Fruit fly (Drosophila melanogaster) whole organism, embryonic: Measurements from ENCODE around the gene osp.
A peak's percentile ranks its signal among the peaks of the same experiment; 100 is the strongest.

Experiments used
- Awh ChIP-seq: fragments of 200-800 bp; sonication (Bioruptor generic); IDR thresholded peaks from 2 replicates; pipeline ENCODE4, ENCODE4 v1.3.6; 2022; ENCODE audit warnings: missing biosample characterization, missing genetic modification characterization
- Blimp-1 ChIP-seq: fragments of 200-800 bp; sonication (Bioruptor generic); optimal IDR thresholded peaks from 3 replicates; lab custom pipeline; 2018; ENCODE audit warnings: missing biosample characterization, missing genetic modification characterization, mild to moderate bottlenecking, moderate library complexity, missing genetic modification reagents
- CG1024 ChIP-seq: fragments of 200-800 bp; sonication (Bioruptor generic); IDR thresholded peaks from 2 replicates; pipeline ENCODE4 v1.3.6; 2022; ENCODE audit warnings: missing biosample characterization, missing genetic modification characterization
- CG10565 ChIP-seq: fragments of 200-800 bp; sonication (Bioruptor generic); optimal IDR thresholded peaks from 3 replicates; lab custom pipeline; 2016; ENCODE audit warnings: missing biosample characterization, mild to moderate bottlenecking, missing genetic modification characterization
- CG11696 ChIP-seq: fragments of 200-800 bp; sonication (Bioruptor generic); IDR thresholded peaks from 2 replicates; pipeline ENCODE4 v1.3.6; 2022; ENCODE audit warnings: missing biosample characterization, missing genetic modification characterization
- CG13775 ChIP-seq: fragments of 200-800 bp; sonication (Bioruptor generic); optimal IDR thresholded peaks from 3 replicates; lab custom pipeline; 2017; ENCODE audit warnings: missing biosample characterization, mild to moderate bottlenecking, missing genetic modification characterization
- CG16863 ChIP-seq: fragments of 200-800 bp; sonication (Bioruptor generic); optimal IDR thresholded peaks from 3 replicates; lab custom pipeline; 2016; ENCODE audit warnings: missing biosample characterization, missing genetic modification characterization
- CG1832 ChIP-seq: fragments of 200-800 bp; sonication (Bioruptor generic); optimal IDR thresholded peaks from 2 replicates; lab custom pipeline; 2017; ENCODE audit warnings: missing biosample characterization, mild to moderate bottlenecking, missing genetic modification characterization, inconsistent platforms
- CG3065 ChIP-seq: fragments of 200-800 bp; sonication (Bioruptor generic); optimal IDR thresholded peaks from 2 replicates; lab custom pipeline; 2016; ENCODE audit warnings: missing biosample characterization, missing genetic modification characterization
- CG3407 ChIP-seq: fragments of 200-800 bp; sonication (Bioruptor generic); optimal IDR thresholded peaks from 2 replicates; lab custom pipeline; 2018; ENCODE audit warnings: missing biosample characterization, mild to moderate bottlenecking, missing genetic modification characterization
- CG34376 ChIP-seq: fragments of 200-800 bp; sonication (Bioruptor generic); optimal IDR thresholded peaks from 2 replicates; lab custom pipeline; 2018; ENCODE audit warnings: missing biosample characterization, mild to moderate bottlenecking, missing genetic modification characterization
- CG43689 ChIP-seq: fragments of 200-800 bp; sonication (Bioruptor generic); IDR thresholded peaks from 2 replicates; pipeline ENCODE4 v1.3.6; 2022; ENCODE audit warnings: missing biosample characterization, missing genetic modification characterization
- CG6654 ChIP-seq: fragments of 200-800 bp; sonication (Bioruptor generic); optimal IDR thresholded peaks from 2 replicates; lab custom pipeline; 2017; ENCODE audit warnings: missing biosample characterization, mild to moderate bottlenecking, missing genetic modification characterization
- CG7271 ChIP-seq: fragments of 200-800 bp; sonication (Bioruptor generic); optimal IDR thresholded peaks from 2 replicates; lab custom pipeline; 2018; ENCODE audit warnings: missing biosample characterization, mild to moderate bottlenecking, missing genetic modification characterization, moderate library complexity
- CG7745 ChIP-seq: fragments of 200-800 bp; sonication (Bioruptor generic); optimal IDR thresholded peaks from 2 replicates; lab custom pipeline; 2018; ENCODE audit warnings: missing biosample characterization, mild to moderate bottlenecking, missing genetic modification characterization, moderate library complexity
- CG9797 ChIP-seq: fragments of 200-800 bp; sonication (Bioruptor generic); optimal IDR thresholded peaks from 3 replicates; lab custom pipeline; 2018; ENCODE audit warnings: missing biosample characterization, mild to moderate bottlenecking, missing genetic modification characterization
- Chrac-16 ChIP-seq: fragments of 200-800 bp; sonication (Bioruptor generic); optimal IDR thresholded peaks from 3 replicates; lab custom pipeline; 2016; ENCODE audit warnings: missing biosample characterization, missing genetic modification characterization
- Ets65A ChIP-seq: fragments of 200-800 bp; sonication (Bioruptor generic); peaks from one replicate; lab custom pipeline; 2016; ENCODE audit warnings: missing biosample characterization, missing genetic modification characterization
- Gug ChIP-seq: fragments of 200-800 bp; sonication (Bioruptor generic); IDR thresholded peaks from 4 replicates; pipeline ENCODE4 v1.3.6; 2022; ENCODE audit warnings: missing biosample characterization, missing genetic modification characterization
- Med ChIP-seq: fragments of 200-800 bp; sonication (Bioruptor generic); peaks from one replicate; lab custom pipeline; 2016; ENCODE audit warnings: missing biosample characterization, missing genetic modification characterization, mild to moderate bottlenecking, inconsistent platforms, moderate library complexity
- NC2β ChIP-seq: fragments of 200-800 bp; sonication (Bioruptor generic); optimal IDR thresholded peaks from 2 replicates; lab custom pipeline; 2016; ENCODE audit warnings: missing biosample characterization, missing genetic modification characterization
- Nf-YC ChIP-seq: fragments of 200-800 bp; optimal IDR thresholded peaks from 3 replicates; lab custom pipeline; 2019; ENCODE audit warnings: missing biosample characterization, mild to moderate bottlenecking, missing genetic modification characterization, moderate library complexity
- Rx ChIP-seq: fragments of 200-800 bp; sonication (Bioruptor generic); IDR thresholded peaks from 2 replicates; pipeline ENCODE4 v1.3.6; 2022; ENCODE audit warnings: missing biosample characterization, missing genetic modification characterization
- Vsx1 ChIP-seq: fragments of 200-800 bp; sonication (Bioruptor generic); optimal IDR thresholded peaks from 2 replicates; lab custom pipeline; 2017; ENCODE audit warnings: missing biosample characterization, mild to moderate bottlenecking, missing genetic modification characterization, missing genetic modification reagents
- abd-A ChIP-seq: fragments of 200-800 bp; sonication (Bioruptor generic); optimal IDR thresholded peaks from 3 replicates; lab custom pipeline; 2019; ENCODE audit warnings: missing biosample characterization, mild to moderate bottlenecking, missing genetic modification characterization, moderate library complexity
- ap ChIP-seq: fragments of 200-800 bp; sonication (Bioruptor generic); IDR thresholded peaks from 2 replicates; pipeline ENCODE4 v1.3.6; 2022; ENCODE audit warnings: missing biosample characterization, missing genetic modification characterization
- ara ChIP-seq: fragments of 200-800 bp; sonication (Bioruptor generic); IDR thresholded peaks from 2 replicates; pipeline ENCODE4 v1.3.6; 2022; ENCODE audit warnings: missing biosample characterization, missing genetic modification characterization
- ase ChIP-seq: fragments of 200-800 bp; sonication (Bioruptor generic); IDR thresholded peaks from 3 replicates; pipeline ENCODE4 v1.3.6; 2022; ENCODE audit warnings: missing biosample characterization, missing genetic modification characterization
- chm ChIP-seq: fragments of 200-800 bp; sonication (Bioruptor generic); IDR thresholded peaks from 2 replicates; pipeline ENCODE4 v1.3.6; 2022; ENCODE audit warnings: missing biosample characterization, missing genetic modification characterization
- dati ChIP-seq: fragments of 200-800 bp; sonication (Bioruptor generic); IDR thresholded peaks from 2 replicates; pipeline ENCODE4 v1.3.6; 2022; ENCODE audit warnings: missing biosample characterization, missing genetic modification characterization
- exex ChIP-seq: fragments of 200-800 bp; sonication (Bioruptor generic); optimal IDR thresholded peaks from 4 replicates; lab custom pipeline; 2018; ENCODE audit warnings: missing biosample characterization, mild to moderate bottlenecking, missing genetic modification characterization, moderate library complexity
- fd3F ChIP-seq: fragments of 200-800 bp; sonication (Bioruptor generic); optimal IDR thresholded peaks from 2 replicates; lab custom pipeline; 2018; ENCODE audit warnings: missing biosample characterization, mild to moderate bottlenecking, missing genetic modification characterization, moderate library complexity
- gem ChIP-seq: fragments of 200-800 bp; sonication (Bioruptor generic); optimal IDR thresholded peaks from 2 replicates; lab custom pipeline; 2019; ENCODE audit warnings: missing biosample characterization, mild to moderate bottlenecking, missing genetic modification characterization, moderate library complexity
- gfzf ChIP-seq: fragments of 200-800 bp; sonication (Bioruptor generic); optimal IDR thresholded peaks from 2 replicates; lab custom pipeline; 2016; ENCODE audit warnings: missing biosample characterization, mild to moderate bottlenecking, missing genetic modification characterization, moderate library complexity
- grau ChIP-seq: fragments of 200-800 bp; optimal IDR thresholded peaks from 3 replicates; lab custom pipeline; 2019; ENCODE audit warnings: missing biosample characterization, mild to moderate bottlenecking, missing genetic modification characterization, moderate library complexity
- grn ChIP-seq: fragments of 200-800 bp; sonication (Bioruptor generic); optimal IDR thresholded peaks from 3 replicates; lab custom pipeline; 2017; ENCODE audit warnings: missing biosample characterization, missing genetic modification characterization
- inv ChIP-seq: fragments of 200-800 bp; sonication (Bioruptor generic); IDR thresholded peaks from 2 replicates; pipeline ENCODE4 v1.3.6; 2022; ENCODE audit warnings: missing biosample characterization, missing genetic modification characterization; ENCODE audit not compliant: partially characterized antibody
- mld ChIP-seq: fragments of 200-800 bp; sonication (Bioruptor generic); IDR thresholded peaks from 3 replicates; pipeline ENCODE4 v1.3.6; 2022; ENCODE audit warnings: missing biosample characterization, missing genetic modification characterization; ENCODE audit not compliant: partially characterized antibody
- nmo ChIP-seq: fragments of 200-800 bp; sonication (Bioruptor generic); optimal IDR thresholded peaks from 2 replicates; lab custom pipeline; 2018; ENCODE audit warnings: missing biosample characterization, mild to moderate bottlenecking, missing genetic modification characterization, moderate library complexity
- p53 ChIP-seq: fragments of 200-800 bp; sonication (Bioruptor generic); optimal IDR thresholded peaks from 2 replicates; lab custom pipeline; 2016; ENCODE audit warnings: missing biosample characterization, missing genetic modification characterization
- row ChIP-seq: fragments of 200-800 bp; sonication (Bioruptor generic); IDR thresholded peaks from 3 replicates; pipeline ENCODE4 v1.3.6; 2022; ENCODE audit warnings: missing biosample characterization, missing genetic modification characterization
- sens ChIP-seq: fragments of 200-800 bp; sonication (Bioruptor generic); peaks from one replicate; lab custom pipeline; 2016; ENCODE audit warnings: missing biosample characterization, missing genetic modification characterization
- tio ChIP-seq: fragments of 200-800 bp; sonication (Bioruptor generic); optimal IDR thresholded peaks from 2 replicates; lab custom pipeline; 2017; ENCODE audit warnings: missing biosample characterization, missing genetic modification characterization, inconsistent platforms
- tll ChIP-seq, 2 experiments: fragments of 200-800 bp in 1 of 2; fragments of >200 bp in 1 of 2; sonication (Bioruptor generic) in 1 of 2; optimal IDR thresholded peaks; 2 replicates each; lab custom pipeline; 2017 to 2019; ENCODE audit warnings: missing biosample characterization in 2 of 2, missing genetic modification characterization in 2 of 2, mild to moderate bottlenecking in 1 of 2, moderate library complexity in 1 of 2
- toy ChIP-seq: fragments of 200-800 bp; sonication (Bioruptor generic); IDR thresholded peaks from 2 replicates; pipeline ENCODE4 v1.3.6; 2022; ENCODE audit warnings: missing biosample characterization, missing genetic modification characterization
- tx ChIP-seq: fragments of 200-800 bp; sonication (Bioruptor generic); optimal IDR thresholded peaks from 2 replicates; lab custom pipeline; 2016; ENCODE audit warnings: missing biosample characterization, missing genetic modification characterization
- zfh1 ChIP-seq: fragments of 200-800 bp; sonication (Bioruptor generic); IDR thresholded peaks from 3 replicates; pipeline ENCODE4 v1.3.6; 2022; ENCODE audit warnings: missing biosample characterization, missing genetic modification characterization

The osp gene

dm6 chr2L:14688274-14688840 is 783 bp downstream of the osp start (continued):
- TF ChIP-seq Med (GFP tag; lab: Kevin White, UChicago) (peak; percentile 76), CG16863 (GFP tag; lab: Kevin White, UChicago) (no peak), gfzf (GFP tag; lab: Kevin White, UChicago) (no peak), grn (GFP tag; lab: Kevin White, UChicago) (no peak), toy (GFP tag; lab: Robert Waterston, UW) (no peak), sens (GFP tag; lab: Kevin White, UChicago) (peak; percentile 68), exex (tag; lab: Kevin White, UChicago) (no peak), inv (GFP tag; lab: Robert Waterston, UW) (no peak), CG9797 (no peak), Gug (GFP tag; lab: Robert Waterston, UW) (no peak), dati (GFP tag; lab: Robert Waterston, UW) (no peak), CG10565 (GFP tag; lab: Kevin White, UChicago) (no peak), chm (GFP tag; lab: Robert Waterston, UW) (peak; percentile 77; the same call in 1 of the 2 replicates), mld (no peak), grau (tag; lab: Kevin White, UChicago) (peak; percentile 15), Rx (no peak), Ets65A (GFP tag; lab: Kevin White, UChicago) (peak; percentile 15), CG1832 (GFP tag; lab: Kevin White, UChicago) (no peak), tio (no peak), CG7271 (no peak), NC2β (no peak)

DNA sequence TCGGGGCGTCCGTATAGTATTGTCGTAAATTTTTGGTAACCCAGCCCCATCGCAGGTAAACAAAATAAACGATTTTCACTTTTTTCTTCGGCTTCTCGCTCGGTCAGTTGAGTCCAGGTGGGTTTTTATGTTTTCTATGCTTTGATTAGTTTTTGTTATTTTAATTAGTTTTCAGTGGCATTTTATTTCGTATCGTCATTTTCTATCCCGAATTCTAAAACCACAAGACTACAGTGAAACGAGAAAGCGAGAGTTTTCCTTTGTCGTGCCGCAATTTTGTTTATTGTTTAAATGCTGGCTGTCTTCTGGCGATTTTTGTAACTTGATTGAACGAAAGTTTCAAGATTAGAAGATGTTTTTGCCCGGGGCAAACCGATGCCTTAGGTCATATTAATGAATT is 1.8 kb downstream of the osp start:
- TF ChIP-seq CG13775 (GFP tag; lab: Kevin White, UChicago) (no peak), Blimp-1 (GFP tag; lab: Kevin White, UChicago) (peak; percentile 94), abd-A (tag; lab: Kevin White, UChicago) (peak; percentile 37), NC2β (no peak), ap (GFP tag; lab: Robert Waterston, UW) (no peak), Vsx1 (GFP tag; lab: Kevin White, UChicago) (no peak), Awh (0 out of 2 replicates have a peak, but pooled peaks have one; percentile 28)
- TF ChIP-seq, all 482 proteins: peak for 3

dm6 chr2L:14685637-14686232 is 3.4 kb downstream of the osp start:
- TF ChIP-seq Nf-YC (tag; lab: Kevin White, UChicago) (peak; percentile 34), CG10565 (GFP tag; lab: Kevin White, UChicago) (peak; percentile 46), CG1024 (GFP tag; lab: Robert Waterston, UW) (peak; percentile 89), p53 (GFP tag; lab: Kevin White, UChicago) (peak; percentile 88), Chrac-16 (GFP tag; lab: Kevin White, UChicago) (no peak), zfh1 (GFP tag; lab: Robert Waterston, UW) (peak; percentile 69), CG6654 (GFP tag; lab: Kevin White, UChicago) (peak; percentile 41), CG3065 (peak; percentile 63), ara (peak; percentile 75), CG43689 (peak; percentile 48; the same call in 1 of the 2 replicates), ase (GFP tag; lab: Robert Waterston, UW) (0 out of 3 replicates have a peak, but pooled peaks have one; percentile 30), Vsx1 (GFP tag; lab: Kevin White, UChicago) (peak; percentile 90), tll (GFP tag; optimal IDR thresholded peaks at IDR 0.05; lab: Kevin White, UChicago) (no peak), CG3407 (peak; percentile 93), row (GFP tag; lab: Robert Waterston, UW) (peak; percentile 12; the same call in 1 of the 3 replicates), CG11696 (GFP tag; lab: Robert Waterston, UW) (peak; percentile 44; the same call in 1 of the 2 replicates), CG7745 (peak; percentile 74), fd3F (GFP tag; lab: Kevin White, UChicago) (peak; percentile 81), nmo (GFP tag; lab: Kevin White, UChicago) (peak; percentile 10), CG34376 (GFP tag; lab: Kevin White, UChicago) (peak; percentile 80), gem (tag; lab: Kevin White, UChicago) (peak; percentile 80), chm (GFP tag; lab: Robert Waterston, UW) (peak; percentile 91), tx (GFP tag; lab: Kevin White, UChicago) (peak; percentile 71)
